Worm (Caenorhabditis elegans) whole organism, dauer: Measurements from ENCODE around the gene srd-21.

Source experiments
- unc-62 ChIP-seq: sonication (generic microtip); optimal IDR thresholded peaks from 2 replicates; lab custom pipeline; 2017; ENCODE audit warnings: missing biosample characterization, missing genetic modification reagents, missing genetic modification characterization

Gene srd-21

DNA sequence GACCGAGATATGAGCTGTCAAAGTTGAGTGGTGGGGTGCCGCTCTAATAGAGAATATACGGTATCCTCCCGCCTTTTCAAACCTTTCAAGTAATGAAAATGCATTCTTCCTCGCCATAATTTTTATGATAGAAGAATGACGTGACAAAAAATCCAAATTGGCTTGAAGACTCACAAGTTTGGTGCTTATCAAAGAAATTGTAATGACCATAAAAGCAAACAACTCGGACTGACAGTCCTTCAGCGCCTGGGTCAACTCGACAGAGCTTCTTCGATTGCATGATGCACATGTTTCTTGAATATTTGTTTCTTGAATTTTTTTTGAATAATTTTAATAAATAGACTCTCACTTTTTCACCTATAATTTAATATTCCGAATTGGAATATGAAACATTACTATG lies 24.2 kb upstream of the srd-21 start:
- no peak for TF ChIP-seq unc-62 (GFP tag; lab: Kevin White, UChicago)

DNA sequence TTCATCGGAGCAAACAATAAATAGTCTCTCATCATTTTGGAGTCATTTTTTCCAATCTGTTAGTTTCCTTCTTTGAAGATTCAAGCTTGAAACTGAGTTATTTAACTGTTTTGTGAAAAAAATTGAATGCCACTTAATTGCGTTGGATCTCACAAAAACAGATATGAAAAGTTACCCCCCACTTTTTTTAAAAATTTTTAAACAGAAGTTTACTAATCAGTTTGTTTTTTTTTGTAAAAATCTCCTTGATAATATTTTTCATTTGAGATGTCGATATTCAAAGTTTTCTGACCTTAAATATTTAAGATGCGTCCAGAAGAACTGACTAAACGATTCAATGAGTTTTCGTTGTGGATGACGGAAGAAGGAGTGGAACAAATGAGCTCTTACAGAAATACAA lies 23.4 kb upstream of the srd-21 start, which contains the start of gene Y32B12C.1:
Y32B12C.1 (plus strand) TSS at position 301 of the 400 bp plus-strand sequence.
- no peak for TF ChIP-seq unc-62 (GFP tag; lab: Kevin White, UChicago)

ce11 chrV:16608478-16608877 lies 21.2 kb upstream of the srd-21 start:
- no peak for TF ChIP-seq unc-62 (GFP tag; lab: Kevin White, UChicago)

DNA sequence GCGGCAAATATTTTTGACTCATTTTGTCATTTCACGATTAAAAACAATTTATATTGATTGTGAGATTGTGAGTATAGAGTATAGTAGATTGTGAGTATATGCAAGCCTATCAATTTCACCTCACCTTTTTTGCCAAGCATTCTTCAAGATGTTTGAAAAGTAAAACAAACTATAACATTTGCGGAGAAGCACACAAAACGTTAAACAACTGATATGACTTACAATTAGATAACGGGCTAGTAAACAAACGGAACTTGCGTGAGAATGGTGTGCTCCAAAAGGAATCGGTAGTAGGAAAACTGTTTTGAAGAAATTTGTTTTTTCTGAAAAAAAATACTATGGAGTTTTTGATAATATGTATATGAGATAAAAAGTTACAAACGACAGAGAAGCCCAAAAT lies 19.6 kb upstream of the srd-21 start:
- TF ChIP-seq unc-62 (GFP tag; lab: Kevin White, UChicago): no peak

DNA sequence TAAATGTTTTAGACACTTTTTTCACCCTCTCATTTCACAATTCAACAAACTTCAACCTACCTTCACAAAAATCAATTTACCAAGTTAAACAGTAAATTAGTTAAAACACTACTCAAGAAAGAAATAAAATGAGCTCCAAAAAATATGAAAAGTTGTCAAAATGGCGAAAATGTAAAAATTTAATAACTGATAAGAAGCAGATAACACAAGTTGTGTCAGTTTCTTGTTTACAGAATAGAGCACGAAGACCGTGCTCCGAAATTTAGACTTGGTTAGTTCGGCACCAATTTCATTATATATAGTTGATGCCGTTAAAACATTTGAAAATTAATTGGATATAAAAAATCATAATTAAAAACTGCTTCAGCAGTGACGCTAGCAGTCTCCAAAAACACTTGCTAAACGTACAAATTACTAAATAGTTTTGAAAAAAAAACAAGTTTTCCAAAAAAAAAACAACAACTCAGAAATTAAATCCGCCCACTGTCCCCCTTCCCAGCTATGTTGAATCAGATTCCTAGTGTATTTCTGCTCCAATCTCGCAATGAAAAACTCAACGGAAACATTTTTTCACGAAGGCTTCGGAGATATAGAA lies 18.8 kb upstream of the srd-21 start, which contains the start of gene srw-54:
srw-54 (plus strand) TSS at position 545 of the 595 bp plus-strand sequence.
- TF ChIP-seq unc-62 (GFP tag; lab: Kevin White, UChicago): no peak

ce11 chrV:16617462-16617861 lies 12.2 kb upstream of the srd-21 start, which contains the start of gene Y70C5A.4:
Gene Y70C5A.4, plus strand, starts transcription at chrV:16617762.
- no peak for TF ChIP-seq unc-62 (GFP tag; lab: Kevin White, UChicago)

ce11 chrV:16620874-16621273 lies 8.8 kb upstream of the srd-21 start, which contains the start of gene Y70C5A.3:
Gene Y70C5A.3, minus strand, starts transcription at chrV:16620923.
- no peak for TF ChIP-seq unc-62 (GFP tag; lab: Kevin White, UChicago)

ce11 chrV:16621894-16622293 lies 7.8 kb upstream of the srd-21 start:
- no peak for TF ChIP-seq unc-62 (GFP tag; lab: Kevin White, UChicago)

- no peak for TF ChIP-seq unc-62 (GFP tag; lab: Kevin White, UChicago)
Measured at ce11 chrV:16622754-16623261, 6.9 kb upstream of the srd-21 start, which contains the start of gene Y70C5A.2. Gene Y70C5A.2, minus strand, starts transcription at chrV:16623211.

- no peak for TF ChIP-seq unc-62 (GFP tag; lab: Kevin White, UChicago)
Measured at ce11 chrV:16627962-16628361, 1.7 kb upstream of the srd-21 start, which contains the start of gene oac-53. Gene oac-53, minus strand, starts transcription at chrV:16627970.

ce11 chrV:16628991-16629390 lies 709 bp upstream of the srd-21 start, which contains the start of gene W06G6.2:
Gene W06G6.2, plus strand, starts transcription at chrV:16629291.
- TF ChIP-seq unc-62 (GFP tag; lab: Kevin White, UChicago): no peak

DNA sequence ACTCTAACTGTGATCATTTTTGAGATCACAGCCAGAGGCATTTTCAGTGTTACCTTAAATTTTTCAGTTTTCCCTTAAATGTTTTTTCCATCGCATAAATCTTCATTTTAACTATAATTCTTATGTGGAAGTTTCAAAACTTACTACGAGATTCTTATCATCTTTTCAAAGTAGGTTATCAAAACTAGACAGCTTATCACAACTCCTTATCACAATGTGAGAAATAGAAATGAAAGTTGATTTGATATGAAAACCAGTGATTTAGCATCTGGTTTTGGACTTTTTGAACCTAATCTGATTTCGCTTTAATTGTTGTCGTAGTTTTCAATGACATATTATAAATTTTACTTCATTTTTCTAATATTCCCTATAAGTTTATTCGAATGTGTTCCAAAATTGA lies 6.2 kb downstream of the srd-21 start, which contains the start of gene mltn-11:
mltn-11 (plus strand) TSS at position 276 of the 400 bp plus-strand sequence.
- TF ChIP-seq unc-62 (GFP tag; lab: Kevin White, UChicago): no peak

- TF ChIP-seq unc-62 (GFP tag; lab: Kevin White, UChicago): no peak
Measured at ce11 chrV:16638204-16638603, 8.5 kb downstream of the srd-21 start, which contains the start of gene srw-76. Gene srw-76, minus strand, starts transcription at chrV:16638304.

DNA sequence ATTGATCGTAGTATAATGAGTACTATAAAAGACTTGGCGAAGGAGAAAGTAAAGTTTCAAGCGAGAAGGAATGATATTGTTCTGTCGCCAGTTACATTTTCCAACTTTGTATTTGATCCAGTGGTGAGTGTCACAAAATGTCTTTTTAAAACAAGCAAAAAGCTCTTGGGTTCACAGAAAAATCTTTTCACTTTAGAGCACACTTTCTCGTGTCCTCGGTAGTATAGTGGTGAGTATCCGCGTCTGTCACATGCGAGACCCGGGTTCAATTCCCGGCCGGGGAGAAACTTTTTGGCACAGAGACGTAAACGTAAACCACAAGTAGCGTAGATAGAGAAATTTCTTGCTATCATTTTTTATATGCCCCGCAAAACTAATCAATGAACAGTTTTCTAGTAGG lies 10.7 kb downstream of the srd-21 start:
- TF ChIP-seq unc-62 (GFP tag; lab: Kevin White, UChicago): no peak

DNA sequence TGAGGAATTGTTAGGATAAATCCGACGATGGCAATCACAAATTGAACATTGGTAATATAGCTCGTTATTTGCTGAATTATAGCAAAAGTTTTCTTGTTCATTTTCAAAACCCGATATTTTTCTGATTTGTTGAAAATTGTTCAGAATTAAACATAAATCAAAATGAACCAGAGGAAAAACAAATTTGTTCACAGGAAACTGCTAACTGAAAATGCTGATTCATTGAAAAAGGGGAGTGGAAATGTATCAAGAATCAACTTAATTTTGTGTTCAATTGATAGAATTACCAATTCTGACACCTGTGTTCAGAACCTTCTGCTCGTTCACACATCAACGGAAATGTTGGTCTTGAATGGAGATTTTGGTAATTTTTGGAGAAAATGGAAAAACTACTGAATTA lies 13.9 kb downstream of the srd-21 start, which contains the start of gene srw-77:
srw-77 (minus strand) TSS at position 101 of the 400 bp plus-strand sequence.
- TF ChIP-seq unc-62 (GFP tag; lab: Kevin White, UChicago): no peak

- no peak for TF ChIP-seq unc-62 (GFP tag; lab: Kevin White, UChicago)
Measured at ce11 chrV:16645201-16645940, 15.7 kb downstream of the srd-21 start, which contains the start of gene W06G6.17. Gene W06G6.17, minus strand, starts transcription at chrV:16645251.
